Worm (Caenorhabditis elegans): Measurements from ENCODE around the gene cif-1.

Gene cif-1

ce11 chrIV:4749728-4750278 is 39.2 kb upstream of the cif-1 start, which contains the start of the genes rpl-20 and Y17G9B.5 (continued):
- TF ChIP-seq R02D3.7 (tag; optimal IDR thresholded peaks at IDR 0.05) (peak; percentile 100), unc-39 (tag; optimal IDR thresholded peaks at IDR 0.05) (no peak), tag-97 (GFP tag; IDR thresholded peaks at IDR 0.05) (peak; percentile 94; the same call in 1 of the 2 replicates), zfp-3 (GFP tag; conservative IDR thresholded peaks at IDR 0.05) (peak; percentile 99), nhr-237 (tag; optimal IDR thresholded peaks at IDR 0.05) (peak; percentile 86), rbr-2 (tag; optimal IDR thresholded peaks at IDR 0.05) (peak; percentile 100), hif-1 (tag; optimal IDR thresholded peaks at IDR 0.05) (peak; percentile 93 to 96), Y5F2A.4 (GFP tag; optimal IDR thresholded peaks at IDR 0.05) (peak; percentile 97), spr-3 (GFP tag; optimal IDR thresholded peaks at IDR 0.05) (peak; percentile 100), php-3 (GFP tag; IDR thresholded peaks at IDR 0.05) (peak; percentile 99), ztf-11 (tag; optimal IDR thresholded peaks at IDR 0.05) (peak; percentile 38), cey-2 (tag; optimal IDR thresholded peaks at IDR 0.05; ENCODE audit: borderline replicate concordance, insufficient read depth) (peak; percentile 93), egl-43 (GFP tag; IDR thresholded peaks at IDR 0.05) (peak; percentile 98), lsy-2 (tag; optimal IDR thresholded peaks at IDR 0.05) (peak; percentile 100), gei-8 (GFP tag; optimal IDR thresholded peaks at IDR 0.05) (peak; percentile 93), zfp-2 (tag; optimal IDR thresholded peaks at IDR 0.05) (peak; percentile 94), aly-2 (tag; optimal IDR thresholded peaks at IDR 0.05) (peak; percentile 2), unc-130 (GFP tag; optimal IDR thresholded peaks at IDR 0.05) (peak; percentile 98), lir-3 (tag; optimal IDR thresholded peaks at IDR 0.05) (peak; percentile 89), set-16 (GFP tag; IDR thresholded peaks at IDR 0.05) (peak; percentile 36), daf-16 (GFP tag; optimal IDR thresholded peaks at IDR 0.05) (peak; percentile 95 to 98), daf-16 (tag; optimal IDR thresholded peaks at IDR 0.05) (peak; percentile 97), ceh-62 (tag; optimal IDR thresholded peaks at IDR 0.05) (peak; percentile 16), ceh-28 (tag; optimal IDR thresholded peaks at IDR 0.05) (peak; percentile 74), nhr-28 (tag; optimal IDR thresholded peaks at IDR 0.05) (peak; percentile 98), F37D6.2 (tag; optimal IDR thresholded peaks at IDR 0.05) (peak; percentile 98), dpl-1 (GFP tag; optimal IDR thresholded peaks at IDR 0.05) (peak; percentile 99), lin-39 (tag; optimal IDR thresholded peaks at IDR 0.05) (peak; percentile 91), dmd-6 (GFP tag; IDR thresholded peaks at IDR 0.05) (peak; percentile 100), hlh-30 (tag; optimal IDR thresholded peaks at IDR 0.05; ENCODE audit: insufficient read depth) (peak; percentile 98), daf-19 (GFP tag; conservative IDR thresholded peaks at IDR 0.05) (peak; percentile 99), hmg-1.1 (GFP tag; IDR thresholded peaks at IDR 0.05) (peak; percentile 100), daf-12 (tag; optimal IDR thresholded peaks at IDR 0.05) (no peak), pqm-1 (tag; optimal IDR thresholded peaks at IDR 0.05) (peak; percentile 94), sdz-12 (GFP tag; optimal IDR thresholded peaks at IDR 0.05) (peak; percentile 97), mdl-1 (tag; optimal IDR thresholded peaks at IDR 0.05) (peak; percentile 22 to 92), duxl-1 (tag; optimal IDR thresholded peaks at IDR 0.05; ENCODE audit: poor library complexity) (peak; percentile 98), lin-1 (GFP tag; IDR thresholded peaks at IDR 0.05) (peak; percentile 99), nhr-76 (tag; optimal IDR thresholded peaks at IDR 0.05) (peak; percentile 90), ZK546.5 (tag; optimal IDR thresholded peaks at IDR 0.05) (peak; percentile 35 to 91), nhr-77 (tag; optimal IDR thresholded peaks at IDR 0.05) (peak; percentile 100), egl-27 (tag; optimal IDR thresholded peaks at IDR 0.05) (peak; percentile 53), lim-7 (GFP tag; IDR thresholded peaks at IDR 0.05) (peak; percentile 81), ceh-82 (tag; optimal IDR thresholded peaks at IDR 0.05) (peak; percentile 40), unc-62 (GFP tag; optimal IDR thresholded peaks at IDR 0.05 in 1 of 2) (peak; percentile 9 to 100), unc-62 (tag; optimal IDR thresholded peaks at IDR 0.05) (no peak), arid-1 (GFP tag; conservative IDR thresholded peaks at IDR 0.05) (peak; percentile 99), jun-1 (tag; optimal IDR thresholded peaks at IDR 0.05) (peak; percentile 96), lin-13 (GFP tag; optimal IDR thresholded peaks at IDR 0.05) (peak; percentile 99), ctbp-1 (GFP tag; IDR thresholded peaks at IDR 0.05) (peak; percentile 99), ceh-32 (tag; optimal IDR thresholded peaks at IDR 0.05; ENCODE audit: poor library complexity) (peak; percentile 88)
